Worm (Caenorhabditis elegans) whole organism, midembryonic: ENCODE measurements around the gene arx-4.

ENCODE experiments used
- T22C8.4 ChIP-seq: fragments of 200-800 bp; sonication (Bioruptor generic); IDR thresholded peaks from 2 replicates; pipeline ENCODE4 v1.3.6; 2022; ENCODE audit warnings: missing genetic modification characterization, missing compliant biosample characterization
- cog-1 ChIP-seq: sonication (generic microtip); optimal IDR thresholded peaks from 2 replicates; lab custom pipeline; 2016; ENCODE audit warnings: missing genetic modification characterization, missing compliant biosample characterization
- flt-1 ChIP-seq: fragments of 200-800 bp; sonication (Bioruptor generic); IDR thresholded peaks from 2 replicates; pipeline ENCODE4 v1.3.6; 2022; ENCODE audit warnings: missing genetic modification characterization, missing compliant biosample characterization
- klf-2 ChIP-seq: fragments of 200-800 bp; sonication (Bioruptor generic); conservative IDR thresholded peaks from 2 replicates; pipeline ENCODE4 v1.3.6; 2022; ENCODE audit warnings: missing genetic modification reagents, missing genetic modification characterization, missing compliant biosample characterization
- med-1 ChIP-seq: sonication (generic microtip); optimal IDR thresholded peaks from 2 replicates; lab custom pipeline; 2017; ENCODE audit warnings: missing genetic modification characterization, mild to moderate bottlenecking, missing compliant biosample characterization, antibody characterized with exemption, missing genetic modification reagents; ENCODE audit not compliant: insufficient read depth
- ref-1 ChIP-seq: fragments of 200-800 bp; sonication (Bioruptor generic); conservative IDR thresholded peaks from 2 replicates; pipeline ENCODE4 v1.3.6; 2022; ENCODE audit warnings: missing genetic modification reagents, missing genetic modification characterization, missing compliant biosample characterization
- tab-1 ChIP-seq: fragments of 200-800 bp; sonication (Bioruptor generic); IDR thresholded peaks from 2 replicates; pipeline ENCODE4 v1.3.6; 2022; ENCODE audit warnings: missing genetic modification characterization, missing compliant biosample characterization
- ztf-23 ChIP-seq: fragments of 200-800 bp; sonication (Bioruptor generic); IDR thresholded peaks from 2 replicates; pipeline ENCODE4 v1.3.6; 2022; ENCODE audit warnings: missing genetic modification reagents, missing genetic modification characterization, missing compliant biosample characterization
- ztf-29 ChIP-seq: fragments of 200-800 bp; sonication (Bioruptor generic); IDR thresholded peaks from 2 replicates; pipeline ENCODE4 v1.3.6; 2022; ENCODE audit warnings: missing genetic modification reagents, missing genetic modification characterization, missing compliant biosample characterization

DNA sequence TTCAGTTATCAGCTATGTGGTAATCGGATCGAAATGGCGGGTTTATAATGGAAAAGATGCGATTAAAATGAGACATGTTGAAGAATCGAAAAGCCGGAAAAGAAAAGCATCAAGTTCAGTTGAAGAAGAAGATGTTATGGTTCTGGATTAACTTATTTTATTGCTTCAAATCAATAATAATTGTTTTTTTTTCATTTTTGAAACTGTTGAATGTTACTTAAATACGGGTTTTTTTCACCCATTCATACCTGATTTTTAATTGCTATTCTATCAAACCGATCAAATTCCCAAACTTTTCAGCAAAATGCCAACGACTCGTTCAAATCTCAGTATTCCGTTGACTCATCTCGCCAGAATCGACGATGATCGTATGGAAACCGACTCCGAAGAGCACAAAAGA is 2.2 kb upstream of the arx-4 start, which contains the start of gene exos-4.2:
- TF ChIP-seq ref-1: no peak
- no peak for TF ChIP-seq ztf-29
- TF ChIP-seq cog-1 (tag; lab: Kevin White, UChicago): no peak
- no peak for TF ChIP-seq tab-1
- no peak for TF ChIP-seq T22C8.4 (GFP tag; lab: Robert Waterston, UW)
- no peak for TF ChIP-seq med-1
- no peak for TF ChIP-seq ztf-23 (GFP tag; lab: Robert Waterston, UW)
- no peak for TF ChIP-seq klf-2 (GFP tag; lab: Robert Waterston, UW)
- TF ChIP-seq flt-1 (GFP tag; lab: Robert Waterston, UW): no peak
